Fruit fly (Drosophila melanogaster): ENCODE data around the gene CG12729.

The CG12729 gene

DNA sequence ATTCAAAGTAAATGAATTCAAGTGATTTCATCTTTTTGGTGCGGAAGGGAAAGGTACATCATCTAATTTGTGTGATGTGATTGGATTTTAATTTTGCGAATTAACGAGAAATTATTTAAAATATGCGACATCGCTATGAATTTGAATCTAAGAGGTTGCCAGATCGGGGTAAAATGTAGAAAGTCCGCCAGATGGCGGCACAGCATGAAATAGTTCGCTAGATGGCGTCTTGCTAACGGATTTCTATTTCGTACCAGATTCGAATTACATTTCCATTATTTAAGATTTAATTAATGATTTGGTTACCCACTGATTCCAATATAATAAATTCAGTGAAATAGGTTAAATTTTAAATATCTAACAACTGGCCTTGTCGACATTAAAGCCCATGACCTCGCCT is 38.3 kb downstream of the CG12729 start (continued):
- 0 out of 3 replicates have a peak, but pooled peaks have one; percentile 32 for TF ChIP-seq otp (GFP tag; IDR thresholded peaks at IDR 0.05)
- no peak for TF ChIP-seq CG2202 (tag; optimal IDR thresholded peaks at IDR 0.05)
- TF ChIP-seq CG16863 (GFP tag; optimal IDR thresholded peaks at IDR 0.05): peak; percentile 20
- TF ChIP-seq stwl (tag; optimal IDR thresholded peaks at IDR 0.05): peak; percentile 61
- no peak for TF ChIP-seq CG31365 (tag; optimal IDR thresholded peaks at IDR 0.05)
- no peak for TF ChIP-seq Nf-YB (GFP tag; optimal IDR thresholded peaks at IDR 0.05)
- no peak for TF ChIP-seq mirr (GFP tag; optimal IDR thresholded peaks at IDR 0.05)
- TF ChIP-seq zen2 (GFP tag; IDR thresholded peaks at IDR 0.05; ENCODE audit: partially characterized antibody): no peak
- no peak for TF ChIP-seq CG17802 (tag; optimal IDR thresholded peaks at IDR 0.05)
- TF ChIP-seq CG15696 (tag; optimal IDR thresholded peaks at IDR 0.05): peak; percentile 42
- no peak for TF ChIP-seq CG18476 (GFP tag; optimal IDR thresholded peaks at IDR 0.05)
- TF ChIP-seq CG16815 (GFP tag; optimal IDR thresholded peaks at IDR 0.05): no peak
- no peak for TF ChIP-seq her (GFP tag; optimal IDR thresholded peaks at IDR 0.05)
- no peak for TF ChIP-seq CG10274 (GFP tag; optimal IDR thresholded peaks at IDR 0.05)
- no peak for TF ChIP-seq CG30431 (GFP tag; optimal IDR thresholded peaks at IDR 0.05)
- peak; percentile 41 for TF ChIP-seq CG30403 (GFP tag; optimal IDR thresholded peaks at IDR 0.05)
- no peak for TF ChIP-seq Atf6 (GFP tag; IDR thresholded peaks at IDR 0.05)
- no peak for TF ChIP-seq CG18262 (tag; optimal IDR thresholded peaks at IDR 0.05)
- TF ChIP-seq CG14965 (GFP tag; optimal IDR thresholded peaks at IDR 0.05; ENCODE audit: borderline replicate concordance): no peak
- no peak for TF ChIP-seq dimm (GFP tag; IDR thresholded peaks at IDR 0.05)
- TF ChIP-seq hkb (optimal IDR thresholded peaks at IDR 0.05): no peak
- TF ChIP-seq hkb (GFP tag; IDR thresholded peaks at IDR 0.05): 0 out of 2 replicates have a peak, but pooled peaks have one; percentile 26
- TF ChIP-seq CG7928 (GFP tag; optimal IDR thresholded peaks at IDR 0.05): no peak
- peak; percentile 82 for TF ChIP-seq vvl (GFP tag; IDR thresholded peaks at IDR 0.05)
- no peak for TF ChIP-seq sima (GFP tag; optimal IDR thresholded peaks at IDR 0.05)
- no peak for TF ChIP-seq CG4707 (GFP tag; optimal IDR thresholded peaks at IDR 0.05)
- TF ChIP-seq Lpt (GFP tag; optimal IDR thresholded peaks at IDR 0.05): no peak
- peak; percentile 15 for TF ChIP-seq Hr3 (GFP tag; optimal IDR thresholded peaks at IDR 0.05)
- no peak for TF ChIP-seq Bdp1 (GFP tag; optimal IDR thresholded peaks at IDR 0.05)
- TF ChIP-seq Dip2 (GFP tag; IDR thresholded peaks at IDR 0.05): no peak
- no peak for TF ChIP-seq sc (optimal IDR thresholded peaks at IDR 0.05)
- no peak for TF ChIP-seq sc (GFP tag; optimal IDR thresholded peaks at IDR 0.05)
- no peak for TF ChIP-seq usp (GFP tag; optimal IDR thresholded peaks at IDR 0.05)
- TF ChIP-seq Hr51 (GFP tag; optimal IDR thresholded peaks at IDR 0.05): peak; percentile 10 to 15
- peak; percentile 17 for TF ChIP-seq PHDP (tag; optimal IDR thresholded peaks at IDR 0.05)
- no peak for TF ChIP-seq CG7357 (GFP tag; IDR thresholded peaks at IDR 0.05)
- no peak for TF ChIP-seq ATbp (GFP tag; optimal IDR thresholded peaks at IDR 0.05)
- TF ChIP-seq ewg (GFP tag; optimal IDR thresholded peaks at IDR 0.05): peak; percentile 20
- TF ChIP-seq disco-r (GFP tag; optimal IDR thresholded peaks at IDR 0.05): no peak
- no peak for TF ChIP-seq ap (GFP tag; IDR thresholded peaks at IDR 0.05)
- TF ChIP-seq CG6254 (GFP tag; optimal IDR thresholded peaks at IDR 0.05): no peak
- TF ChIP-seq CG17359 (tag; optimal IDR thresholded peaks at IDR 0.05): peak; percentile 48
- TF ChIP-seq cwo (GFP tag; optimal IDR thresholded peaks at IDR 0.05): no peak
- TF ChIP-seq CG2129 (GFP tag; IDR thresholded peaks at IDR 0.05; ENCODE audit: partially characterized antibody): no peak
- TF ChIP-seq CG6175 (GFP tag; IDR thresholded peaks at IDR 0.05): no peak
- no peak for TF ChIP-seq cas (GFP tag; IDR thresholded peaks at IDR 0.05)
- no peak for TF ChIP-seq CG2875 (GFP tag; optimal IDR thresholded peaks at IDR 0.05)
- TF ChIP-seq CG16779 (GFP tag; IDR thresholded peaks at IDR 0.05): peak; percentile 45; the same call in 1 of the 2 replicates
- no peak for TF ChIP-seq ro (GFP tag; IDR thresholded peaks at IDR 0.05)
- TF ChIP-seq NK7.1 (GFP tag; optimal IDR thresholded peaks at IDR 0.05): no peak
- no peak for TF ChIP-seq h (optimal IDR thresholded peaks at IDR 0.05)
- TF ChIP-seq yki (optimal IDR thresholded peaks at IDR 0.05): no peak
- TF ChIP-seq peb (GFP tag; IDR thresholded peaks at IDR 0.05): no peak
